Worm (Caenorhabditis elegans) whole organism, L1 larva: ENCODE measurements around the gene K06G5.3.
A peak's percentile ranks its signal among the peaks of the same experiment; 100 is the strongest.

Source experiments
- C04F5.9 ChIP-seq: sonication (generic microtip); optimal IDR thresholded peaks from 2 replicates; lab custom pipeline; 2016; ENCODE audit warnings: missing genetic modification characterization, missing compliant biosample characterization
- Y116A8C.19 ChIP-seq: sonication (generic microtip); optimal IDR thresholded peaks from 2 replicates; lab custom pipeline; 2016; ENCODE audit warnings: missing compliant biosample characterization, missing genetic modification characterization, borderline replicate concordance
- aha-1 ChIP-seq: fragments of 150-350 bp; optimal IDR thresholded peaks from 2 replicates; lab custom pipeline; 2014; ENCODE audit warnings: missing biosample characterization, missing genetic modification characterization
- aly-2 ChIP-seq: fragments of 150-350 bp; optimal IDR thresholded peaks from 2 replicates; lab custom pipeline; 2014; ENCODE audit warnings: missing biosample characterization, missing genetic modification characterization
- ama-1 ChIP-seq: fragments of 150-350 bp; optimal IDR thresholded peaks from 2 replicates; lab custom pipeline; 2014
- ceh-63 ChIP-seq: fragments of 200-800 bp; sonication (Bioruptor generic); optimal IDR thresholded peaks from 2 replicates; lab custom pipeline; 2018; ENCODE audit warnings: mild to moderate bottlenecking, missing genetic modification characterization, missing compliant biosample characterization
- ceh-8 ChIP-seq: fragments of 200-800 bp; sonication (Bioruptor generic); optimal IDR thresholded peaks from 2 replicates; lab custom pipeline; 2018; ENCODE audit warnings: mild to moderate bottlenecking, missing genetic modification characterization, moderate library complexity, missing compliant biosample characterization
- dpl-1 ChIP-seq, 3 experiments: fragments of 150-350 bp in 2 of 3; sonication (generic microtip) in 1 of 3; optimal IDR thresholded peaks; 2 replicates each; lab custom pipeline; 2014 to 2017; ENCODE audit warnings: missing biosample characterization in 3 of 3, missing genetic modification characterization in 3 of 3, missing genetic modification reagents in 3 of 3
- dsc-1 ChIP-seq: sonication (generic microtip); optimal IDR thresholded peaks from 2 replicates; lab custom pipeline; 2016; ENCODE audit warnings: mild to moderate bottlenecking, missing genetic modification characterization, missing compliant biosample characterization
- efl-1 ChIP-seq, 4 experiments: fragments of 150-350 bp; optimal IDR thresholded peaks in 3 of 4; peaks in 1 of 4; 1 replicate in 1 of 4; 2 replicates in 3 of 4; lab custom pipeline; 2014; ENCODE audit warnings: missing biosample characterization in 2 of 4, missing genetic modification characterization in 2 of 4, missing genetic modification reagents in 2 of 4
- efl-3 ChIP-seq: fragments of 200-800 bp; sonication (Bioruptor generic); optimal IDR thresholded peaks from 2 replicates; lab custom pipeline; 2018; ENCODE audit warnings: mild to moderate bottlenecking, missing genetic modification characterization, missing compliant biosample characterization
- ets-5 ChIP-seq: fragments of 200-800 bp; sonication (Bioruptor generic); IDR thresholded peaks from 2 replicates; pipeline ENCODE4 v1.3.6; 2022; ENCODE audit warnings: missing genetic modification characterization, missing compliant biosample characterization
- fkh-10 ChIP-seq: sonication (generic microtip); optimal IDR thresholded peaks from 2 replicates; lab custom pipeline; 2017; ENCODE audit warnings: missing biosample characterization, missing genetic modification reagents, missing genetic modification characterization
- fkh-8 ChIP-seq: sonication (generic microtip); optimal IDR thresholded peaks from 2 replicates; lab custom pipeline; 2016; ENCODE audit warnings: mild to moderate bottlenecking, missing genetic modification characterization, missing compliant biosample characterization
- grh-1 ChIP-seq: fragments of 200-800 bp; sonication (Bioruptor generic); IDR thresholded peaks from 2 replicates; pipeline ENCODE4 v1.3.6; 2022; ENCODE audit warnings: missing genetic modification reagents, missing genetic modification characterization, missing compliant biosample characterization
- hlh-17 ChIP-seq: fragments of 200-800 bp; sonication (Bioruptor generic); optimal IDR thresholded peaks from 2 replicates; lab custom pipeline; 2018; ENCODE audit warnings: missing genetic modification characterization, mild to moderate bottlenecking, missing compliant biosample characterization, moderate library complexity, borderline replicate concordance
- hlh-4 ChIP-seq: sonication (generic microtip); optimal IDR thresholded peaks from 2 replicates; lab custom pipeline; 2016; ENCODE audit warnings: mild to moderate bottlenecking, missing genetic modification characterization, missing compliant biosample characterization
- isw-1 ChIP-seq: fragments of 200-800 bp; sonication (Bioruptor generic); IDR thresholded peaks from 2 replicates; pipeline ENCODE4 v1.3.6; 2022; ENCODE audit warnings: missing genetic modification characterization, missing compliant biosample characterization
- jun-1 ChIP-seq: fragments of 150-350 bp; optimal IDR thresholded peaks from 2 replicates; lab custom pipeline; 2014; ENCODE audit warnings: missing biosample characterization, missing genetic modification reagents, missing genetic modification characterization
- lin-13 ChIP-seq: fragments of 150-350 bp; optimal IDR thresholded peaks from 2 replicates; lab custom pipeline; 2014; ENCODE audit warnings: missing biosample characterization, missing genetic modification reagents, missing genetic modification characterization
- lin-14 ChIP-seq: fragments of 200-800 bp; sonication (Bioruptor generic); optimal IDR thresholded peaks from 2 replicates; lab custom pipeline; 2018; ENCODE audit warnings: mild to moderate bottlenecking, missing genetic modification characterization, moderate library complexity, missing compliant biosample characterization
- lin-15B ChIP-seq: fragments of 150-350 bp; sonication (generic microtip); optimal IDR thresholded peaks from 3 replicates; lab custom pipeline; 2014; ENCODE audit warnings: missing biosample characterization, missing genetic modification characterization
- lin-35 ChIP-seq, 2 experiments: fragments of 150-350 bp; optimal IDR thresholded peaks; 2 replicates each; lab custom pipeline; 2014; ENCODE audit warnings: missing biosample characterization in 2 of 2, missing genetic modification characterization in 2 of 2, missing genetic modification reagents in 2 of 2
- lsy-2 ChIP-seq, 2 experiments: fragments of 150-350 bp; optimal IDR thresholded peaks; 2 replicates each; lab custom pipeline; 2014; ENCODE audit warnings: missing biosample characterization in 2 of 2, missing genetic modification characterization in 2 of 2
- mab-9 ChIP-seq: fragments of 200-800 bp; sonication (Bioruptor generic); IDR thresholded peaks from 2 replicates; pipeline ENCODE4 v1.3.6; 2022; ENCODE audit warnings: missing genetic modification reagents, missing genetic modification characterization, missing compliant biosample characterization
- mef-2 ChIP-seq: fragments of 150-350 bp; optimal IDR thresholded peaks from 2 replicates; lab custom pipeline; 2014; ENCODE audit warnings: missing biosample characterization, missing genetic modification characterization
- nhr-12 ChIP-seq: sonication (generic microtip); optimal IDR thresholded peaks from 2 replicates; lab custom pipeline; 2017; ENCODE audit warnings: missing biosample characterization, missing genetic modification characterization
- nhr-20 ChIP-seq: sonication (generic microtip); optimal IDR thresholded peaks from 2 replicates; lab custom pipeline; 2016; ENCODE audit warnings: mild to moderate bottlenecking, missing genetic modification characterization, missing compliant biosample characterization
- nhr-237 ChIP-seq: fragments of 150-350 bp; optimal IDR thresholded peaks from 2 replicates; lab custom pipeline; 2014; ENCODE audit warnings: missing biosample characterization, missing genetic modification characterization
- nhr-71 ChIP-seq: sonication (generic microtip); optimal IDR thresholded peaks from 2 replicates; lab custom pipeline; 2016; ENCODE audit warnings: mild to moderate bottlenecking, missing genetic modification characterization, moderate library complexity, missing compliant biosample characterization
- nhr-77 ChIP-seq: fragments of 150-350 bp; optimal IDR thresholded peaks from 2 replicates; lab custom pipeline; 2014; ENCODE audit warnings: missing biosample characterization, missing genetic modification characterization
- nhr-90 ChIP-seq: sonication (generic microtip); optimal IDR thresholded peaks from 2 replicates; lab custom pipeline; 2016; ENCODE audit warnings: mild to moderate bottlenecking, missing genetic modification characterization, missing compliant biosample characterization; ENCODE audit not compliant: poor library complexity
- pax-3 ChIP-seq: fragments of 200-800 bp; sonication (Bioruptor generic); optimal IDR thresholded peaks from 2 replicates; lab custom pipeline; 2018; ENCODE audit warnings: mild to moderate bottlenecking, missing genetic modification characterization, moderate library complexity, missing compliant biosample characterization
- pqm-1 ChIP-seq: sonication (generic microtip); optimal IDR thresholded peaks from 3 replicates; lab custom pipeline; 2017; ENCODE audit warnings: missing biosample characterization, missing genetic modification characterization
- rnt-1 ChIP-seq: sonication (generic microtip); optimal IDR thresholded peaks from 2 replicates; lab custom pipeline; 2016; ENCODE audit warnings: mild to moderate bottlenecking, missing genetic modification characterization, moderate library complexity, missing compliant biosample characterization
- snpc-4 ChIP-seq: fragments of 150-350 bp; optimal IDR thresholded peaks from 2 replicates; lab custom pipeline; 2014; ENCODE audit warnings: missing biosample characterization, missing genetic modification characterization
- sox-4 ChIP-seq: sonication (generic microtip); optimal IDR thresholded peaks from 2 replicates; lab custom pipeline; 2016; ENCODE audit warnings: missing genetic modification characterization, missing compliant biosample characterization
- sptf-1 ChIP-seq: fragments of 150-350 bp; optimal IDR thresholded peaks from 2 replicates; lab custom pipeline; 2014; ENCODE audit warnings: missing biosample characterization, missing genetic modification characterization
- swsn-7 ChIP-seq: sonication (generic microtip); optimal IDR thresholded peaks from 2 replicates; lab custom pipeline; 2016; ENCODE audit warnings: missing genetic modification characterization, missing compliant biosample characterization
- tbx-2 ChIP-seq: sonication (generic microtip); optimal IDR thresholded peaks from 2 replicates; lab custom pipeline; 2016; ENCODE audit warnings: missing genetic modification characterization, missing compliant biosample characterization
- tlp-1 ChIP-seq: fragments of 150-350 bp; optimal IDR thresholded peaks from 2 replicates; lab custom pipeline; 2014; ENCODE audit warnings: missing biosample characterization, missing genetic modification characterization
- unc-130 ChIP-seq: fragments of 150-350 bp; optimal IDR thresholded peaks from 2 replicates; lab custom pipeline; 2017; ENCODE audit warnings: missing biosample characterization, missing genetic modification characterization, inconsistent platforms
- unc-62 ChIP-seq: fragments of 150-350 bp; optimal IDR thresholded peaks from 2 replicates; lab custom pipeline; 2014; ENCODE audit warnings: missing biosample characterization, missing genetic modification reagents, missing genetic modification characterization
- vab-15 ChIP-seq: sonication (generic microtip); optimal IDR thresholded peaks from 2 replicates; lab custom pipeline; 2017; ENCODE audit warnings: missing genotype, mild to moderate bottlenecking, missing genetic modification characterization, missing compliant biosample characterization
- xbp-1 ChIP-seq: sonication (generic microtip); optimal IDR thresholded peaks from 2 replicates; lab custom pipeline; 2016; ENCODE audit warnings: missing genetic modification characterization, missing compliant biosample characterization
- zip-4 ChIP-seq: fragments of 200-800 bp; sonication (Bioruptor generic); optimal IDR thresholded peaks from 2 replicates; lab custom pipeline; 2018; ENCODE audit warnings: mild to moderate bottlenecking, missing genetic modification characterization, moderate library complexity, missing compliant biosample characterization

K06G5.3 gene

DNA sequence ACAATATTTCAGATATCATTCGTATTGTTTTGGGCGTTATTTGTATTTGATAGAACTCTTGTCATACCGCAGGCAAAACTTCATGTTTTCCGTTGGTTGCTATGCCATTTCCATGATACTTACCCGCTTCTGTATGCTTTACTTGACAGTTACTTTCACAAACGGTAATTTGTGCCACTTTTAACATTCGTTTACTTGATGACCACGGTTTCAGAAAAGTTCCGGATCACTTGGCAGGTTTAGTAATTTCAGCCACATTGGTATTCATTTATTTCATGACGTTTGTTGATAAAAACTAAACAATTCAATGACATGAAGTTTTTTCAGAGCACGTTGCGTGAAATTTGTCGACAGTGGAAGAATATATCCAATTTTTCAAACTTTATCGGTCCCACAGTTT, 43.6 kb downstream of the K06G5.3 start:
- TF ChIP-seq snpc-4 (tag; lab: Kevin White, UChicago), result no peak
- no peak for TF ChIP-seq fkh-10 (GFP tag; lab: Kevin White, UChicago)

DNA sequence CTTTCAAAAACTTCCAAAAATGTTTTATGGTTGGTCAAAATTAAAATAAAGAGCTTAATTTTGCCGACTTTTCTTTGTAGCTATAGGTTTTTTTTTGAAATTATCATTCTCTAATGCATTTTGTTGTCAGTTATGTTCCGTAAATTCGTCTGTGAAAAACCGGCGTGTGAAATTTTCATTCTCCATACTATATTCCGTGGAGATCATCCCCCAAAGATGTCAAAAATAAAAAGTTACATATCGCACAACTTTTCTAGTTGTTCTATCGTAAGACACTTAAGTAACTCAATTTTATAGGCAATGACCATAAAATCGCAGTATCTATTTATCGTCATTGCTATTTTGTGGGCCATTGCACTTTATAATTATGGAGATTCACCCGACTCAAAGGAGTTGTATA, 44.4 kb downstream of the K06G5.3 start, which contains the start of gene C37E2.10:
TSS of gene C37E2.10 (plus strand) at position 301 of the 400 bp plus-strand sequence.
- no peak for TF ChIP-seq tbx-2
- TF ChIP-seq swsn-7 (tag; lab: Kevin White, UChicago), result no peak
- no peak for TF ChIP-seq Y116A8C.19 (tag; lab: Kevin White, UChicago)
- no peak for TF ChIP-seq vab-15 (tag; lab: Kevin White, UChicago)
- no peak for TF ChIP-seq nhr-77
- no peak for TF ChIP-seq ceh-63 (GFP tag; lab: Kevin White, UChicago)

DNA sequence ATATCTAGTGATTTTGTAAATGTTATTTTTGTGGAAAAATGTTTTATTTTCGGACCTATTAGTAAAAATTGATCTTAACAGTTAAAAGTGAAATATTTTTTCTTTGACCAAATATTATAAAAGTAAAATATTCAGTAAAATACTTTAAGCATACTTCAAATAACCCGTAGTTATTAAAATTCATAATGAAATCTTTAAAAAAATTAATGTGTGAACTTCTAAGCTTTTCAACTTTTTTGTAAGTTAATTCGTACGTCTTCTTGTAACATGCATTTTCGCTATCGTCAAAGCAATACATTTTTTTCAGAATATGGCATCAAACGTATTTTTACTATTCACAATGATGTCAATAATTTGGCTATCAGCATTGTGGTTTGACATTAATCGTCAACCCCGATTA, 47.3 kb downstream of the K06G5.3 start, which contains the start of gene C37E2.2:
TSS of gene C37E2.2 (plus strand) at position 301 of the 400 bp plus-strand sequence.
- no peak for TF ChIP-seq grh-1
- no peak for TF ChIP-seq aly-2 (tag; lab: Kevin White, UChicago)
- TF ChIP-seq efl-3 (GFP tag; lab: Kevin White, UChicago), result no peak
- TF ChIP-seq nhr-77, result no peak
- TF ChIP-seq ceh-63 (GFP tag; lab: Kevin White, UChicago), result no peak
- no peak for TF ChIP-seq C04F5.9
- TF ChIP-seq, all 84 proteins: peak for 0

DNA sequence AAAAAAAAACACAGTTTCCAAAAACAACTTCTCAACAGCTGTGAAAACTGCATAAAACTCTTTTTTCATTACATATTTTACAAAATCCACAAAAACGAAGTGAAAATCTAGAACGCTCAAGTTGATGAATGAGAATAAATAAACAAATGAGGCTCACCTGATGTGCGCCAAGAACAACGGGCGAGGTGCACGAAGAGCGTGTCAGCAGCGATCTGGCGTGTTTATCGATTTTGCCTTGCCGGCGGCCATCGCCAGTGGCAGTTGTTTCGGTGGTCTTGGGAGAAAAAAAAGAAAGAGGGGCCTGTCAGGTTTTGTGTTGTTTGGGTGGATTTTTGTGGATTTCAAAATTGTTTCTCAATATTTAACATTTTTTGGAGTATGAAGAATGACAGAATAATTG, 49.2 kb downstream of the K06G5.3 start, which contains the start of gene idhb-1:
TSS of gene idhb-1 (minus strand) at position 214 of the 400 bp plus-strand sequence.
- TF ChIP-seq ama-1 (no peak), tlp-1 (tag; lab: Kevin White, UChicago) (no peak), nhr-90 (tag; lab: Kevin White, UChicago) (peak; percentile 74), lsy-2 (tag; optimal IDR thresholded peaks at IDR 0.05; lab: Kevin White, UChicago) (peak; percentile 81), hlh-17 (GFP tag; lab: Kevin White, UChicago) (no peak), snpc-4 (tag; lab: Kevin White, UChicago) (peak; percentile 62), nhr-77 (peak; percentile 57), unc-130 (peak; percentile 51), C04F5.9 (no peak), mab-9 (GFP tag; lab: Robert Waterston, UW) (0 out of 2 replicates have a peak, but pooled peaks have one; percentile 27), grh-1 (0 out of 2 replicates have a peak, but pooled peaks have one; percentile 45), lin-15B (tag; lab: Kevin White, UChicago) (no peak), fkh-8 (tag; lab: Kevin White, UChicago) (peak; percentile 79), dpl-1 (GFP tag; optimal IDR thresholded peaks at IDR 0.05; lab: Kevin White, UChicago) (peak; percentile 50 to 70 (median 70)), mef-2 (no peak), unc-62 (GFP tag; lab: Kevin White, UChicago) (no peak), sptf-1 (tag; lab: Kevin White, UChicago) (no peak), nhr-20 (peak; percentile 85), hlh-4 (tag; lab: Kevin White, UChicago) (no peak), ceh-8 (no peak), pqm-1 (tag; lab: Kevin White, UChicago) (no peak), nhr-237 (no peak), jun-1 (tag; lab: Kevin White, UChicago) (peak; percentile 40), dsc-1 (peak; percentile 80), zip-4 (GFP tag; lab: Kevin White, UChicago) (no peak), ets-5 (GFP tag; lab: Robert Waterston, UW) (no peak), sox-4 (no peak), nhr-71 (tag; lab: Kevin White, UChicago) (peak; percentile 89), lin-13 (GFP tag; lab: Kevin White, UChicago) (peak; percentile 69), xbp-1 (tag; lab: Kevin White, UChicago) (peak; percentile 60), tbx-2 (peak; percentile 78), rnt-1 (peak; percentile 93), pax-3 (tag; lab: Kevin White, UChicago) (no peak), lin-35 (GFP tag; optimal IDR thresholded peaks at IDR 0.05; lab: Kevin White, UChicago) (peak; percentile 46 to 81), efl-1 (optimal IDR thresholded peaks at IDR 0.05; lab: Kevin White, UChicago) (peak; percentile 61 to 65), efl-1 (GFP tag; optimal IDR thresholded peaks at IDR 0.05 in 1 of 2; lab: Kevin White, UChicago) (peak; percentile 56 to 96), aha-1 (tag; lab: Kevin White, UChicago) (no peak), isw-1 (GFP tag; lab: Robert Waterston, UW) (peak; percentile 53), lin-14 (GFP tag; lab: Kevin White, UChicago) (peak; percentile 89), nhr-12 (tag; lab: Kevin White, UChicago) (no peak)
